Fruit fly (Drosophila melanogaster): ENCODE data around the gene nom.

The nom gene

DNA sequence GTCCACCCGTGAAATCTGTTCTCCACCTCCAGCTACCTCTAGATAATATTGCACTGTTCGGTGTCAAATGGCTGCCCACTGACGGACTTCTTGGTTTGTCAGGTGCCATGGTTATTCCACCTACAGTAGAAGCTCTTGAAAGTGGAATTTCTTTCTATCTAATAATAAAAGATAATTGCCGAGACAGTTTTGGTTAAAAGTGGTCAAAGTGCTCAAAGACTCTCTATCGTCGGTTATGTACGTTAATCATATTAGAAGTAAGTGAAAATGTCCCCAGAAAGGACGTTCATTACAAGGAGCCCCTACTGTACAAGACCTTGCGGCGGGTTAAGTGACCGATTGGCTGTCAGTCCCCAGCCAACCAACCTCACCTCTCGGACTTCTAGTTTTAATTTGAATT is 21.2 kb downstream of the nom start (continued):
- TF ChIP-seq hbn (GFP tag; IDR thresholded peaks at IDR 0.05; ENCODE audit: partially characterized antibody) (no peak), stwl (tag; optimal IDR thresholded peaks at IDR 0.05) (no peak), CG17186 (GFP tag; optimal IDR thresholded peaks at IDR 0.05) (no peak), MESR4 (GFP tag; optimal IDR thresholded peaks at IDR 0.05) (no peak), abd-A (tag; optimal IDR thresholded peaks at IDR 0.05) (no peak), Mrtf (GFP tag; IDR thresholded peaks at IDR 0.05) (no peak), peb (GFP tag; IDR thresholded peaks at IDR 0.05) (peak; percentile 10; the same call in 1 of the 2 replicates), CG2199 (GFP tag; IDR thresholded peaks at IDR 0.05) (no peak), Fer3 (tag; optimal IDR thresholded peaks at IDR 0.05) (no peak), CG3163 (GFP tag; optimal IDR thresholded peaks at IDR 0.05) (no peak), CG7987 (GFP tag; optimal IDR thresholded peaks at IDR 0.05) (no peak), CG6175 (GFP tag; IDR thresholded peaks at IDR 0.05) (no peak), Vsx1 (GFP tag; optimal IDR thresholded peaks at IDR 0.05) (peak; percentile 40), Nf-YB (GFP tag; optimal IDR thresholded peaks at IDR 0.05) (no peak), tup (GFP tag; optimal IDR thresholded peaks at IDR 0.05) (peak; percentile 16), az2 (GFP tag; optimal IDR thresholded peaks at IDR 0.05) (peak; percentile 34), CG10321 (GFP tag; IDR thresholded peaks at IDR 0.05) (no peak), Nf-YC (tag; optimal IDR thresholded peaks at IDR 0.05) (peak; percentile 5), twi (tag; optimal IDR thresholded peaks at IDR 0.05) (no peak), CG10209 (GFP tag; optimal IDR thresholded peaks at IDR 0.05) (peak; percentile 54), GATAe (GFP tag; conservative IDR thresholded peaks at IDR 0.05) (no peak), pfk (GFP tag; optimal IDR thresholded peaks at IDR 0.05) (no peak), CG1529 (GFP tag; optimal IDR thresholded peaks at IDR 0.05) (no peak), Dref (GFP tag; IDR thresholded peaks at IDR 0.05) (no peak), ind (GFP tag; optimal IDR thresholded peaks at IDR 0.05) (no peak), HLH4C (GFP tag; IDR thresholded peaks at IDR 0.05; ENCODE audit: partially characterized antibody) (no peak), jing (GFP tag; optimal IDR thresholded peaks at IDR 0.05) (no peak), Poxn (GFP tag; IDR thresholded peaks at IDR 0.05) (no peak), dysf (GFP tag; IDR thresholded peaks at IDR 0.05) (peak; percentile 74), CG18764 (GFP tag; optimal IDR thresholded peaks at IDR 0.05) (peak; percentile 7), CG33213 (GFP tag; optimal IDR thresholded peaks at IDR 0.05) (no peak), CG12219 (GFP tag; optimal IDR thresholded peaks at IDR 0.05) (peak; percentile 39), Side (GFP tag; optimal IDR thresholded peaks at IDR 0.05) (no peak), usp (GFP tag; optimal IDR thresholded peaks at IDR 0.05) (no peak), org-1 (GFP tag; optimal IDR thresholded peaks at IDR 0.05) (peak; percentile 36), mld (GFP tag; IDR thresholded peaks at IDR 0.05; ENCODE audit: partially characterized antibody) (no peak), Hey (tag; optimal IDR thresholded peaks at IDR 0.05) (no peak), Elba2 (GFP tag; optimal IDR thresholded peaks at IDR 0.05) (no peak), sc (optimal IDR thresholded peaks at IDR 0.05) (no peak), sc (GFP tag; optimal IDR thresholded peaks at IDR 0.05) (no peak), HmgZ (tag; optimal IDR thresholded peaks at IDR 0.05) (no peak), ato (GFP tag; IDR thresholded peaks at IDR 0.05; ENCODE audit: partially characterized antibody) (no peak), tap (tag; optimal IDR thresholded peaks at IDR 0.05) (no peak), CG3995 (GFP tag; optimal IDR thresholded peaks at IDR 0.05) (no peak), CG10366 (GFP tag; IDR thresholded peaks at IDR 0.05) (peak; percentile 45), CG11398 (GFP tag; optimal IDR thresholded peaks at IDR 0.05) (no peak), Sox100B (GFP tag; optimal IDR thresholded peaks at IDR 0.05) (no peak), Ets97D (GFP tag; optimal IDR thresholded peaks at IDR 0.05) (no peak), CG17361 (GFP tag; IDR thresholded peaks at IDR 0.05) (0 out of 3 replicates have a peak, but pooled peaks have one; percentile 31), sd (tag; optimal IDR thresholded peaks at IDR 0.05) (peak; percentile 8), lov (optimal IDR thresholded peaks at IDR 0.05) (no peak), lov (GFP tag; IDR thresholded peaks at IDR 0.05) (no peak)

Measured in whole organism, embryonic.